Fruit fly (Drosophila melanogaster) whole organism, adult: Measurements from ENCODE around the gene Art9.

Source experiments
- CG11617 ChIP-seq: fragments of 200-800 bp; sonication (Bioruptor generic); optimal IDR thresholded peaks from 2 replicates; lab custom pipeline; 2017; ENCODE audit warnings: mild to moderate bottlenecking, missing biosample characterization, missing genetic modification reagents, missing genetic modification characterization
- CG12768 ChIP-seq: fragments of 200-800 bp; sonication (Bioruptor generic); optimal IDR thresholded peaks from 2 replicates; lab custom pipeline; 2017; ENCODE audit warnings: missing biosample characterization, missing genetic modification characterization, mild to moderate bottlenecking, moderate library complexity, missing genetic modification reagents
- CG14711 ChIP-seq: fragments of 200-800 bp; sonication (Bioruptor generic); optimal IDR thresholded peaks from 2 replicates; lab custom pipeline; 2018; ENCODE audit warnings: missing biosample characterization, mild to moderate bottlenecking, missing genetic modification characterization, moderate library complexity
- CG33017 ChIP-seq: fragments of 200-800 bp; sonication (Bioruptor generic); optimal IDR thresholded peaks from 2 replicates; lab custom pipeline; 2018; ENCODE audit warnings: missing biosample characterization, mild to moderate bottlenecking, missing genetic modification characterization, moderate library complexity
- CG7045 ChIP-seq: fragments of 200-800 bp; sonication (Bioruptor generic); optimal IDR thresholded peaks from 2 replicates; lab custom pipeline; 2017; ENCODE audit warnings: missing biosample characterization, mild to moderate bottlenecking, missing genetic modification characterization
- CG7101 ChIP-seq: fragments of 200-800 bp; sonication (Bioruptor generic); optimal IDR thresholded peaks from 2 replicates; lab custom pipeline; 2018; ENCODE audit warnings: missing biosample characterization, mild to moderate bottlenecking, missing genetic modification characterization, moderate library complexity
- Hr96 ChIP-seq: fragments of 200-800 bp; sonication (Bioruptor generic); optimal IDR thresholded peaks from 2 replicates; lab custom pipeline; 2016; ENCODE audit warnings: missing biosample characterization, missing genetic modification characterization
- Mnt ChIP-seq: fragments of 200-800 bp; sonication (Bioruptor generic); optimal IDR thresholded peaks from 2 replicates; lab custom pipeline; 2016; ENCODE audit warnings: missing biosample characterization, mild to moderate bottlenecking, missing genetic modification characterization
- cic ChIP-seq: fragments of 200-800 bp; sonication (Bioruptor generic); optimal IDR thresholded peaks from 2 replicates; lab custom pipeline; 2017; ENCODE audit warnings: missing biosample characterization, mild to moderate bottlenecking, missing genetic modification characterization, moderate library complexity
- kay ChIP-seq: fragments of 200-800 bp; sonication (Bioruptor generic); peaks from one replicate; lab custom pipeline; 2016; ENCODE audit warnings: missing biosample characterization, missing genetic modification characterization, borderline replicate concordance
- pad ChIP-seq: fragments of 200-800 bp; sonication (Bioruptor generic); optimal IDR thresholded peaks from 3 replicates; lab custom pipeline; 2017; ENCODE audit warnings: missing biosample characterization, missing genetic modification characterization, mild to moderate bottlenecking, moderate library complexity, missing genetic modification reagents

dm6 chr3R:13977126-13977991 lies 34.1 kb upstream of the Art9 start:
- TF ChIP-seq kay (GFP tag; lab: Kevin White, UChicago) (no peak), CG12768 (GFP tag; lab: Kevin White, UChicago) (no peak), pad (no peak), Mnt (no peak), CG7101 (tag; lab: Kevin White, UChicago) (no peak), CG33017 (tag; lab: Kevin White, UChicago) (no peak), cic (GFP tag; lab: Kevin White, UChicago) (no peak), CG7045 (GFP tag; lab: Kevin White, UChicago) (no peak), Hr96 (GFP tag; lab: Kevin White, UChicago) (no peak), CG11617 (GFP tag; lab: Kevin White, UChicago) (no peak), CG14711 (no peak)
